Fruit fly (Drosophila melanogaster) whole organism: ENCODE data around the gene Ada2a.

Experiments
- CG8478 ChIP-seq: fragments of >200 bp; optimal IDR thresholded peaks from 2 replicates; lab custom pipeline; 2018; ENCODE audit warnings: inconsistent platforms
- Dll ChIP-seq: fragments of >200 bp; optimal IDR thresholded peaks from 2 replicates; lab custom pipeline; 2017
- pan ChIP-seq: fragments of >200 bp; optimal IDR thresholded peaks from 2 replicates; lab custom pipeline; 2017
- psq ChIP-seq: fragments of >200 bp; optimal IDR thresholded peaks from 2 replicates; lab custom pipeline; 2017

DNA sequence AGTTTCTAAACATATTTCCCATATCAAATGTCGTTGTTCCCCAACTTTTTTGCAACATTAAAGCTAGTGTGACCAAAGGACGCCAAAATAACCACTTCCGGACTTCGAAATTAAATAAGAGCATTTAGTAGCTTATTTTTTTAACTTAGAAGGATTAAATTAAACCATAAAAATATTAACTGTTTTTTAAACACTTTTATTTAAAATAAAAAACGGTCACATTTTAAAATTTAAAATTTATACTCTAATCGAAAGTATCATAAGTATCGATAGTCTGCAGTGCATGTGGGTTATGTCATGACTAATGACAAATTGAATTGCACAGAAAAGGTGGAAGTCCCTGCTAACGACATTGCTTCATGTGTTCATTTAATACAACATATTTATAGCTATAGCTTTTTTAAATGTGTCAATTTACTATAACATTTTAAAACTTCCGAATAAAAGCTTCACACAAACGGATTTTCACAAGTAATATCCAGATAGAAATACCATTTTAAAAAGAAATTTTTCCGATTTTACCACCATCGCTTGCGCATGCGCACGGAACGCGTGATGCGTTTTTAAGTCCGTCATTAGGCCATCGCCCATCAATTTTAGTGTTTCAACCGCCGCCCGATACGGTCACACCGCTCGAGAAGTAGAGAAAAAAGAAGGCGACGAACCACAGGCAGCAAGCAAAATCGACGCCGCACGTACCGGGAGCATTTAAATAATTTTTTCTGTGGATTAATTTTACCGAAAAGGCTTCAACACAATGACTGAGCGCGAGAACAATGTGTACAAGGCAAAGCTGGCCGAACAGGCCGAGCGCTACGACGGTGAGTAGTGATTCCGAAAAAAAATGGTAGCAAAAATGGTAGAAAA is 13.0 kb downstream of the Ada2a start, which contains the start of the genes CG7156 and 14-3-3epsilon:
- no peak for TF ChIP-seq psq (lab: Kevin White, UChicago)
- TF ChIP-seq pan (lab: Kevin White, UChicago), result no peak
- TF ChIP-seq CG8478, result no peak
- TF ChIP-seq Dll (lab: Kevin White, UChicago), result no peak
